Fruit fly (Drosophila melanogaster) S2 (cell line): ENCODE data around the gene CG5217.
A peak's percentile ranks its signal among the peaks of the same experiment; 100 is the strongest.

Source experiments
- CG8478 ChIP-seq: fragments of >200 bp; optimal IDR thresholded peaks from 2 replicates; lab custom pipeline; 2018
- CTCF ChIP-seq, 2 experiments: fragments of >200 bp; optimal IDR thresholded peaks; 2 replicates each; lab custom pipeline; 2018

The CG5217 gene

dm6 chr3R:19250063-19250462 lies 2.1 kb upstream of the CG5217 start:
- TF ChIP-seq CTCF (optimal IDR thresholded peaks at IDR 0.05; lab: Kevin White, UChicago) (no peak), CG8478 (lab: Kevin White, UChicago) (no peak)

DNA sequence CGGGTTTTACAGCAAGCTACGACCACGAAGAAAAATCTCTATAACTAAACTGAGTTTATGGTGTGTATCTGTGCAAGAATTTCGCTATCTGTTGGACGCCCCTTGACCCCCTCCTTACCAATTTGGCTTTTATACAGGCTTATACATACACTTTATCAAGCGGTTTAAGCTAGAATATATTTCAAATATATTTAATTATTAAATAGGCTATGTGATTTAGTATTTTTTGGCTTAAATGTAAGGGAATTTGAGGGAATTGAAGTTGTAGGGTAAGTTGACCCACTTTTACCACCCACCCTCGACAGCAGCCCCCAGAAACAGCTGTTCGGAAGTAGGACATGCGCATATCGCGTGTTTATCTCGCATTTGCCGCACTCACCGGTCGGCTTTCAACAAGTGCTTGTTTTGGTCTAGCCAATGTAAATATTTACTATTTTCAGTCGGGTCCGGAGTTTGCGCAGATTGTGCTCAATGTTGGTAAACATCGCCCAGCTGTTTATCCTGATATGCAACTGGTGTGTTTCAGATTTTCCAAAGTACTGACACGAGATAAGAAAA lies 1.8 kb downstream of the CG5217 start, which contains the start of gene unc79:
TSS of gene unc79 (minus strand) at position 51 of the 558 bp plus-strand sequence.
- TF ChIP-seq CTCF (optimal IDR thresholded peaks at IDR 0.05; lab: Kevin White, UChicago) = no peak
- no peak for TF ChIP-seq CG8478 (lab: Kevin White, UChicago)

DNA sequence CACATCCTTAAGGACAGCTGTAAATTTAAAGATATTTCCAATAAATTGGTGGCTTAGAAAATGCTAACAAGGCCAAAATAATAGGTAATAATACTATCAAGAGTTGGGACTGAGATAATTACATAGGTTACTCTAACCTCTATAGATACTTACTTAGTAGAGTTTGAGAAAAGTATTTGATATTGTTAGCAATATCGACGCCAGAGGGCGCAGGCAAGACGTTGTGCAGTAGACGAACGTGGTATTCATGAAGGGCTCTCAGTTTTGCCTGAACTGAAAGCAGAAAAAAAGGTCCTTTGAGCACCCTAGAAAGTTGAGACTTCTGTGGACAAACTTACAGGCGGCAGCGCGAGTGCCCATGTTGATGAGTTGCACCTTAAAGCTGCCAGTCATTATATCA lies 2.5 kb downstream of the CG5217 start:
- TF ChIP-seq CTCF (optimal IDR thresholded peaks at IDR 0.05; lab: Kevin White, UChicago) = peak; percentile 57 to 61
- no peak for TF ChIP-seq CG8478 (lab: Kevin White, UChicago)

DNA sequence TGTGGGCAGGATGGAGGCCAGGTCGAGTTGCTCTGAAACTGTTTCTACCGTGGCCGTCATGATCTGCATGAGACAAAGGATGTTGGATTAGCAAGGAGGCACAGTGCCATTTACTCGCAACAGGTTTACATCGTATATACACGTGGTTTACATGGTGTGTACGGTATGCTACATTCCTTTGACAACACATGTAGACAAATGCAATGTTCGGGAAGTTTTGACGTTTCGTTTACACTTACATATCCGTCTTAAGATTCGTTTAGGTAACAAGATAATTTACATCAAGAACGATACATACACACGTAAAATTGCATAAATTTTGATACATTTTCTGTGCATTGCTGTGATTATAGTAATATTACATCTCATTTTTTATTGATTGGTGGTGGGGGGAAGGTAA lies 9.0 kb downstream of the CG5217 start:
- TF ChIP-seq CG8478 (lab: Kevin White, UChicago) (no peak), CTCF (optimal IDR thresholded peaks at IDR 0.05; lab: Kevin White, UChicago) (peak; percentile 51 to 52)

DNA sequence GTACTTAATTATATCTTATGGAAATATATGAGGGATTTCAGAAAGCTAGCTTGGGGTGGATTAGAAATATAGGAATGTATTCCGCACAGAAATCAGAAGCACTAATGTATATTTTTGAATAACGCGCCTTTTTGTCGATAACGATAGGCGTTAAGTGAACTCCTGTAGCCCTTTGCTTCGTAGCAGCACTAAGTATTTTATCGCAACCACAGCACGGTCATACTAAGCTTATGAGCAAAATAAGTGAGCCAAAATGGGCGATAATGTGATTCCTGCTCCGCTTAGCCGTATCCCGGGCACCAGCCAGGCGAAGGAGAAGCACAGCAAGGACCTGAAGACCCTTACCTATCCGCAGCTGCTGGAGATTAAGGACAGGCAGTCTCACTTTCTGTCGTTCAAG lies 18.7 kb downstream of the CG5217 start, which contains the start of the genes CG5250 and Polr2M:
TSS of gene CG5250 (minus strand) at position 32 of the 400 bp plus-strand sequence.
TSS of gene Polr2M (plus strand) at position 219 of the 400 bp plus-strand sequence.
- TF ChIP-seq CG8478 (lab: Kevin White, UChicago) = no peak
- no peak for TF ChIP-seq CTCF (optimal IDR thresholded peaks at IDR 0.05; lab: Kevin White, UChicago)

DNA sequence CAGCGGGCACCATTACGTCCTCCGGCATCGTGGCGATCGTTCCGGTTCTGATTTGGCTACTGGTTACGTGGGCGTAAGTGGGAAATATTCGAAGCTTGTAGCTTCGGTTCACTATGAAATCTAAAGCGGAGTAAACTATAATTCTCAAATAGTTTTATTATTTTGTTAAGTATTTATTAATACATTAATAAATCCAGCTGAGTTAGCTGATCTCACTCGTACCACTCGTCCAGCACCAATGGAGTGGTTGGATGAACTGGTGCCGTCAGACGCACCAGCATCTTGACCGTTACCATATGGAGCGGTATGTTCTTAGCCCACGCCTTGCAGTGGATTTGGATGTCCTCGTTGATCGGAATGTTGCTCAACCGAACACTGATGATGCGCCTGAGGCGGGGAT lies 19.9 kb downstream of the CG5217 start, which contains the start of gene CG11703:
TSS of gene CG11703 (minus strand) at position 101 of the 400 bp plus-strand sequence.
- no peak for TF ChIP-seq CTCF (optimal IDR thresholded peaks at IDR 0.05; lab: Kevin White, UChicago)
- TF ChIP-seq CG8478 (lab: Kevin White, UChicago) = no peak

DNA sequence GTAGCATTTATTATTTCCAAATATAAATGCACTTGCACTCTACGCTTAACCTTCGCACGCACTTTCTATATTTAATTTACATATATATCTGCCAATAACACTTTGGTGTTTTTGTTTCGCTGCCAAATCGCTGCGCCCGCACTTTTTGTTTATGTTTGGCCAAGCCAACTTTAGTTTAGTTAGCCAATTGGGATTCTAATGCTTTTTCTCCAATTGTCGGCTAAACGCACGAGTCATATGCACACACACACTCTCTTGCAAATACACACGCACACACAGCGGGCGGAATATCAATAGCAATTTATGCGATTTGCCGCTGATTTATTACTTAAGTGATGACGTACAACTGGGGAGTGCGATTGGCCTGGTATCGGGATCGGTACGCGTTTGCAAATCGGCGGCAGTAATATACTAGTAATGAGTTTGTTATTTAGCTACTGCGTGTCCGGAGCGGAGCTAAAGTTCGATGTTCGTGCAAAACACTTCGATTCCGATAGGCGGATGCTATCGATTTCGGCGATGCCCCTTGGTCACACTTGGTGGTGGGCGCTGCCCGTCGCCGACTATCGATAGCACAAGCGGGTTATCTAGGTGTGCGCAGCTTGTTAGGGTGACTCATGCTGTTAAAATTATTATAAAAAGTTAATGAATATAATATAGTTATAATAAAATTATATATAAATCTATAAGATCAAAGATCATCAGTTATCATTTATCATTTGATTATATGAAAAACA lies 21.6 kb downstream of the CG5217 start, which contains the start of gene vib:
TSS of gene vib (minus strand) at position 515 of the 737 bp plus-strand sequence.
- TF ChIP-seq CTCF (optimal IDR thresholded peaks at IDR 0.05; lab: Kevin White, UChicago) (no peak), CG8478 (lab: Kevin White, UChicago) (no peak)

DNA sequence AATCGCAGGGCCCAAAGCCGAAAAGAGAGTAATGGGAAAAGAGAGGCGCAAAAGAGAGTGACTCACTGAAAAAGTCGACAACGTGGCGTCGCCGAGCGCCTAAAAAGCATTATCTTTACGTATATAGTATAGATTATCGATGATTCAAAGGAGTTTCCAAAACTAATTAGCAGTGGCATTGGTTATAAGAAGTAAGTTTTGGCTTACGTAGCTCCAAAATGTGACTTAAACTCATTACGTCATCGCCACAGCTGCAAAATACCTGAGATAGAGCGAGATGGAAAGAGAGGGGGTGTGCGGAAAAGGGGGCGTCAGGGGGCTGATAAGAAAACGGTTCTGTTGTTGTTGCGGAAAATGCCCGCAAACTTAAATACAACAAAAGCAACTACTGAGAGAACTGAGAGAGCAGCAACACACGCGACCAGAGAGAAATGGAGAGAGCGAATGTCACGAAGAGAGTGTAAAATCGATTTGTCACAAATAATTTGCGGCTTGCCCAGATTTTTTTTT lies 22.4 kb downstream of the CG5217 start:
- TF ChIP-seq CG8478 (lab: Kevin White, UChicago) (no peak), CTCF (optimal IDR thresholded peaks at IDR 0.05; lab: Kevin White, UChicago) (no peak)

dm6 chr3R:19223369-19223768 lies 24.6 kb downstream of the CG5217 start:
- TF ChIP-seq CG8478 (lab: Kevin White, UChicago) (no peak), CTCF (optimal IDR thresholded peaks at IDR 0.05; lab: Kevin White, UChicago) (no peak)

- TF ChIP-seq CG8478 (lab: Kevin White, UChicago) (no peak), CTCF (optimal IDR thresholded peaks at IDR 0.05; lab: Kevin White, UChicago) (no peak)
These were observed 26.6 kb downstream of the CG5217 start for dm6 chr3R:19221350-19221749.

dm6 chr3R:19212545-19213176 lies 35.3 kb downstream of the CG5217 start:
- TF ChIP-seq CG8478 (lab: Kevin White, UChicago) = no peak
- no peak for TF ChIP-seq CTCF (optimal IDR thresholded peaks at IDR 0.05; lab: Kevin White, UChicago)

DNA sequence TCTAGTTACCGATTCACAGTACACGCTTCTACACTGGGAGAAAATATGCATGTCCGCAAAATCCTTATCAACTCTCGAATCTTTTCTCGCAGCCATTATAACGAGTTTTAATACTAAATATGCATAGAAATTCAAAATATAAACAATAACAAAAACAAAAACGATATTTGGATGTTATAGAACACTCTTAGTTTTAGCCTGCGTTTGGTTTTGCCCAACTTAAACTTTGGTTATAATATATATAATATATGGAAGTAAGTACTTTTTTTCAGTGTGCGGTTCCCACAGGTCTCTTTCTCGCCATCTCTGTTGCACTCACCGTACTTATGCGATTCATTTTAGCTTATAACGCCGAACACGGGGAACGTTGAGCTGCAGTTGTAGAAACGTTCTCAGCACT lies 36.2 kb downstream of the CG5217 start, which contains the start of gene cry:
TSS of gene cry (plus strand) at position 377 of the 400 bp plus-strand sequence.
- TF ChIP-seq CG8478 (lab: Kevin White, UChicago) (no peak), CTCF (optimal IDR thresholded peaks at IDR 0.05; lab: Kevin White, UChicago) (no peak)
